Worm (Caenorhabditis elegans): ENCODE measurements around the gene ing-3.

- TF ChIP-seq hlh-13 (GFP tag; optimal IDR thresholded peaks at IDR 0.05) = no peak
- no peak for TF ChIP-seq ceh-6 (GFP tag; optimal IDR thresholded peaks at IDR 0.05)
- no peak for TF ChIP-seq ceh-30 (tag; optimal IDR thresholded peaks at IDR 0.05)
- TF ChIP-seq odd-2 (tag; optimal IDR thresholded peaks at IDR 0.05) = no peak
- TF ChIP-seq rnt-1 (tag; optimal IDR thresholded peaks at IDR 0.05) = no peak
These were observed 3.5 kb upstream of the ing-3 start, which contains the start of the genes cup-14 and ndub-8 for ce11 chrII:13872191-13872889.
